Fruit fly (Drosophila melanogaster): ENCODE measurements around the gene Ski6.

Ski6 gene

DNA sequence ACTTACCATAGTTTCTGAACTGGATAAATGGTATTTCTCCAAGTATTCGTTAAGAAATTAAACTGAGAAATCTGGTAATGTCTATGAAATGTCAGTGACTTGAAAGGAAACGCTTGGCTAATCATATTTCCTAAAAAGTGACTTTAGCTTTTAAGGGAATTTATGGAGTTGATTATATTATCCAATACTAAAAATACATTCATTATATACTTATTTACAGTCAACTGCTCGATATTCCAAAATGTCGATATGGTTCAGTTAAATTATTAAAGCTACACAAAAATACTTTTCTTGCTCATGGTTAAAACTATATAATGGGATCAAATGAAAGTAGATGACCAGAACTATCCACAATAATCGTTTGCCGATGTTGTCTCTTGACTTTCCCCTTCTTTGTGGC is 43.5 kb upstream of the Ski6 start, which contains the start of gene CG31848:
Gene CG31848, minus strand, starts transcription at position 101 of the 400 bp plus-strand sequence.
- TF ChIP-seq tai (GFP tag; optimal IDR thresholded peaks at IDR 0.05) = no peak
- no peak for TF ChIP-seq CG9705 (GFP tag; optimal IDR thresholded peaks at IDR 0.05)
- TF ChIP-seq usp (GFP tag; optimal IDR thresholded peaks at IDR 0.05) = no peak
- TF ChIP-seq GATAd (GFP tag; optimal IDR thresholded peaks at IDR 0.05) = no peak
- no peak for TF ChIP-seq Hr78 (GFP tag; optimal IDR thresholded peaks at IDR 0.05)
- TF ChIP-seq dl (GFP tag; optimal IDR thresholded peaks at IDR 0.05; ENCODE audit: insufficient read depth in 1 of 2, partially characterized antibody in 2 of 2) = no peak
- TF ChIP-seq h (GFP tag; optimal IDR thresholded peaks at IDR 0.05) = no peak
- no peak for TF ChIP-seq woc (GFP tag; optimal IDR thresholded peaks at IDR 0.05)
- no peak for TF ChIP-seq CG32264 (GFP tag; optimal IDR thresholded peaks at IDR 0.05)

DNA sequence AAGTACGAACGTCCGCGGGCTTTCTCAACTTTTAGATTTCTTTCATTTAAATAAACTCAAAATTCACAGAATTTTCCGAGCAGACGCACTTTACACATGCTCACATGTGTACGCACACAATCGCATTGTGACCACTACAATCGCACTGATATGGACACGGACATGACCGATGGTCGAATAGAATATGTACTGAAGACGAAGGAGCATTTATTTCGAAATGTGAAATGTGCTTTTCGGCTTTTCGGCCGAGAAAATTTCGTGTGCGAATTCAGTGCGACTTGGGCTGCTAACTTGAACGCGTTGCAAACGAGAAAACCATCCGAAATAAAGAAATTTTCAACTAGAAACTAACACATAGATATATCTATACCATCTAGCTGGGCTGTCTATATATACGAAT is 38.5 kb upstream of the Ski6 start, which contains the start of gene CG44085:
Gene CG44085, plus strand, starts transcription at position 269 of the 400 bp plus-strand sequence.
- TF ChIP-seq HLH106 (tag; optimal IDR thresholded peaks at IDR 0.05) (no peak), Abd-B (GFP tag; optimal IDR thresholded peaks at IDR 0.05) (no peak), Dfd (GFP tag; optimal IDR thresholded peaks at IDR 0.05) (no peak), br (GFP tag; optimal IDR thresholded peaks at IDR 0.05) (no peak), N (GFP tag; optimal IDR thresholded peaks at IDR 0.05) (no peak), rgr (GFP tag; optimal IDR thresholded peaks at IDR 0.05) (no peak), dmrt93B (GFP tag; optimal IDR thresholded peaks at IDR 0.05) (no peak), tai (GFP tag; optimal IDR thresholded peaks at IDR 0.05) (no peak), woc (GFP tag; optimal IDR thresholded peaks at IDR 0.05) (no peak), Dif (GFP tag; optimal IDR thresholded peaks at IDR 0.05; ENCODE audit: partially characterized antibody) (no peak), fru (GFP tag; optimal IDR thresholded peaks at IDR 0.05) (no peak), ey (GFP tag; optimal IDR thresholded peaks at IDR 0.05) (no peak)

dm6 chr2L:13259643-13260042 is 37.4 kb upstream of the Ski6 start, which contains the start of gene CG31730:
Gene CG31730, minus strand, starts transcription at chr2L:13259743.
- TF ChIP-seq woc (GFP tag; optimal IDR thresholded peaks at IDR 0.05) (no peak), lola (GFP tag; optimal IDR thresholded peaks at IDR 0.05) (no peak), dmrt93B (GFP tag; optimal IDR thresholded peaks at IDR 0.05) (no peak), brk (GFP tag; optimal IDR thresholded peaks at IDR 0.05) (no peak), HLH106 (tag; optimal IDR thresholded peaks at IDR 0.05) (no peak)

DNA sequence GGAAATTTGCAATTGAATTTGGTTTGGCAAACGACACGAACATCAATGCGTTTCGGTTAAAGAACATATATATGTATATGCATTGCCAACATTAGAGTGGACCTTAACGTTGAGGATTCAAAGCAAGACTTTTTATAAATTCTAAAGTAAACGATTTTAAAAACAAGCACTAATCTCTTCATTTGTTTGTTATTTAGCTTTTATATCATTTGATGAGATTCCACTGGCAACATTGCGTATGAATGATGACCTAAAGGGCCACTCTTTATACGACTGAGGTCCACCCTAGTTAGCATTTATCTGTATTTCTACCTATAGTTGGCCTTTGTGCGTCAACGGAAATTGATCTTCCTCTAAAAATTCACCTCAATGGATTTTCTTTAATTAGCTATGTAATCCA is 36.5 kb upstream of the Ski6 start:
- TF ChIP-seq psq (GFP tag; optimal IDR thresholded peaks at IDR 0.05) = no peak
- no peak for TF ChIP-seq Hr83 (GFP tag; optimal IDR thresholded peaks at IDR 0.05; ENCODE audit: poor library complexity, severe bottlenecking)
- no peak for TF ChIP-seq ey (GFP tag; optimal IDR thresholded peaks at IDR 0.05)
- TF ChIP-seq usp (GFP tag; optimal IDR thresholded peaks at IDR 0.05) = no peak
- TF ChIP-seq fru (GFP tag; optimal IDR thresholded peaks at IDR 0.05) = no peak
- no peak for TF ChIP-seq pan (optimal IDR thresholded peaks at IDR 0.05)
- no peak for TF ChIP-seq brk (GFP tag; optimal IDR thresholded peaks at IDR 0.05)
- TF ChIP-seq Myc (optimal IDR thresholded peaks at IDR 0.05) = no peak
- TF ChIP-seq lola (GFP tag; optimal IDR thresholded peaks at IDR 0.05) = no peak
- no peak for TF ChIP-seq Hr78 (GFP tag; optimal IDR thresholded peaks at IDR 0.05)
- no peak for TF ChIP-seq Abd-B (GFP tag; optimal IDR thresholded peaks at IDR 0.05)

- TF ChIP-seq woc (GFP tag; optimal IDR thresholded peaks at IDR 0.05) (no peak), br (GFP tag; optimal IDR thresholded peaks at IDR 0.05) (no peak)
These were observed 34.9 kb upstream of the Ski6 start, which contains the start of gene Naa20B for dm6 chr2L:13257177-13257576. Gene Naa20B, plus strand, starts transcription at chr2L:13257477.

- TF ChIP-seq Jra (GFP tag; optimal IDR thresholded peaks at IDR 0.05) (no peak), Myc (optimal IDR thresholded peaks at IDR 0.05) (no peak), rgr (GFP tag; optimal IDR thresholded peaks at IDR 0.05) (no peak), Sp1 (GFP tag; optimal IDR thresholded peaks at IDR 0.05) (no peak), Hr78 (GFP tag; optimal IDR thresholded peaks at IDR 0.05) (no peak)
These were observed 28.9 kb upstream of the Ski6 start for dm6 chr2L:13251167-13251566.

All from whole organism, wandering third instar larva.